Worm (Caenorhabditis elegans) whole organism, L1 larva: Measurements from ENCODE around the gene Y58A7A.5.

Experiments used
- Y116A8C.19 ChIP-seq: sonication (generic microtip); optimal IDR thresholded peaks from 2 replicates; lab custom pipeline; 2016; ENCODE audit warnings: missing compliant biosample characterization, missing genetic modification characterization, borderline replicate concordance
- egl-13 ChIP-seq: sonication (generic microtip); optimal IDR thresholded peaks from 2 replicates; lab custom pipeline; 2016; ENCODE audit warnings: missing genotype, missing genetic modification reagents, missing genetic modification characterization, missing compliant biosample characterization
- lin-14 ChIP-seq: fragments of 200-800 bp; sonication (Bioruptor generic); optimal IDR thresholded peaks from 2 replicates; lab custom pipeline; 2018; ENCODE audit warnings: mild to moderate bottlenecking, missing genetic modification characterization, moderate library complexity, missing compliant biosample characterization
- lsy-2 ChIP-seq, 2 experiments: fragments of 150-350 bp; optimal IDR thresholded peaks; 2 replicates each; lab custom pipeline; 2014; ENCODE audit warnings: missing biosample characterization in 2 of 2, missing genetic modification characterization in 2 of 2
- unc-62 ChIP-seq: fragments of 150-350 bp; optimal IDR thresholded peaks from 2 replicates; lab custom pipeline; 2014; ENCODE audit warnings: missing biosample characterization, missing genetic modification reagents, missing genetic modification characterization
- zag-1 ChIP-seq: fragments of 150-350 bp; optimal IDR thresholded peaks from 2 replicates; lab custom pipeline; 2014; ENCODE audit warnings: missing biosample characterization, missing genetic modification characterization

DNA sequence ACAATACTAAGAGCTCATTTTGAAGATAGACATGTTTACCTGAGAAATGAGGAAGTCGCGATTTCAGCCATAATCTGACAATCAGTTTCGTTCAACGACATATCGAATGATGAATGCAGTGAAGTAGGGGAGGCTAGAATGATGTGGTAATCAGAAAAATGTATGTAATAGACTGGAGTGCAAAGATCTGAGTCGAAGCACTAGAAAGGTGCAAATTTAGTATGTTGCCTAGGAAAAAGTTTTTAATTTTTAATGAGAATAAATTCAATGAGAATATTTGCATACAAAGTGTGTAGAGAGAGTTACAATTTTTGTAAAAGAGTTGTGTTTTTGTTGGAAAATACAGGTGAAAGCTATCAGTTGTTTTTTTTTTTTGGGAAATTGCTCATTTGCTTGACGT, 18.2 kb upstream of the Y58A7A.5 start, which contains the start of gene srab-2:
- TF ChIP-seq unc-62 (no peak), Y116A8C.19 (tag; lab: Kevin White, UChicago) (no peak), zag-1 (tag; lab: Kevin White, UChicago) (no peak), egl-13 (tag; lab: Kevin White, UChicago) (no peak), lin-14 (no peak), lsy-2 (tag; optimal IDR thresholded peaks at IDR 0.05; lab: Kevin White, UChicago) (no peak)
